Worm (Caenorhabditis elegans) whole organism, young adult: ENCODE measurements around the gene col-99.

Experiments
- B0336.3 ChIP-seq: fragments of 200-800 bp; sonication (Bioruptor generic); IDR thresholded peaks from 2 replicates; pipeline ENCODE4 v1.3.6; 2022; ENCODE audit warnings: missing genetic modification characterization, missing compliant biosample characterization
- Y56A3A.18 ChIP-seq: fragments of 200-800 bp; sonication (Bioruptor generic); IDR thresholded peaks from 2 replicates; pipeline ENCODE4 v1.3.6; 2022; ENCODE audit warnings: missing genetic modification reagents, missing genetic modification characterization, missing compliant biosample characterization
- lsl-1 ChIP-seq: fragments of 200-800 bp; sonication (Bioruptor generic); optimal IDR thresholded peaks from 2 replicates; lab custom pipeline; 2018; ENCODE audit warnings: mild to moderate bottlenecking, missing genetic modification characterization, moderate library complexity, missing compliant biosample characterization
- mxl-1 ChIP-seq: sonication (generic microtip); optimal IDR thresholded peaks from 2 replicates; lab custom pipeline; 2016; ENCODE audit warnings: missing genetic modification characterization, missing compliant biosample characterization
- rcor-1 ChIP-seq: fragments of 200-800 bp; sonication (Bioruptor generic); IDR thresholded peaks from 2 replicates; pipeline ENCODE4 v1.3.6; 2022; ENCODE audit warnings: missing genetic modification reagents, missing genetic modification characterization, missing compliant biosample characterization
- snpc-4 ChIP-seq, 5 experiments: fragments of 150-350 bp in 1 of 5; sonication (generic microtip) in 4 of 5; optimal IDR thresholded peaks; 2 replicates each; lab custom pipeline; 2014 to 2018; ENCODE audit warnings: missing genetic modification characterization in 5 of 5, missing biosample characterization in 3 of 5, antibody characterized with exemption in 2 of 5, mild to moderate bottlenecking in 2 of 5, missing compliant biosample characterization in 2 of 5, missing genotype in 2 of 5, moderate library complexity in 2 of 5, missing genetic modification reagents in 1 of 5
- somi-1 ChIP-seq: fragments of 200-800 bp; sonication (Bioruptor generic); optimal IDR thresholded peaks from 2 replicates; lab custom pipeline; 2018; ENCODE audit warnings: mild to moderate bottlenecking, missing genetic modification characterization, missing compliant biosample characterization
- ztf-28 ChIP-seq: fragments of 200-800 bp; sonication (Bioruptor generic); IDR thresholded peaks from 2 replicates; pipeline ENCODE4 v1.3.6; 2022; ENCODE audit warnings: missing genetic modification reagents, missing genetic modification characterization, missing compliant biosample characterization

ce11 chrIV:119792-120191 is 27.9 kb downstream of the col-99 start:
- TF ChIP-seq lsl-1 (GFP tag; lab: Kevin White, UChicago) (no peak), ztf-28 (GFP tag; lab: Robert Waterston, UW) (no peak), snpc-4 (GFP tag; optimal IDR thresholded peaks at IDR 0.05; lab: Kevin White, UChicago) (no peak), snpc-4 (tag; optimal IDR thresholded peaks at IDR 0.05; lab: Kevin White, UChicago) (no peak), mxl-1 (tag; lab: Kevin White, UChicago) (no peak), Y56A3A.18 (GFP tag; lab: Robert Waterston, UW) (no peak), B0336.3 (no peak), rcor-1 (GFP tag; lab: Robert Waterston, UW) (no peak), somi-1 (GFP tag; lab: Kevin White, UChicago) (no peak)
